Comparison of ENCODE assay signal across 4 fruit fly cellular contexts in the genomic region with DNA sequence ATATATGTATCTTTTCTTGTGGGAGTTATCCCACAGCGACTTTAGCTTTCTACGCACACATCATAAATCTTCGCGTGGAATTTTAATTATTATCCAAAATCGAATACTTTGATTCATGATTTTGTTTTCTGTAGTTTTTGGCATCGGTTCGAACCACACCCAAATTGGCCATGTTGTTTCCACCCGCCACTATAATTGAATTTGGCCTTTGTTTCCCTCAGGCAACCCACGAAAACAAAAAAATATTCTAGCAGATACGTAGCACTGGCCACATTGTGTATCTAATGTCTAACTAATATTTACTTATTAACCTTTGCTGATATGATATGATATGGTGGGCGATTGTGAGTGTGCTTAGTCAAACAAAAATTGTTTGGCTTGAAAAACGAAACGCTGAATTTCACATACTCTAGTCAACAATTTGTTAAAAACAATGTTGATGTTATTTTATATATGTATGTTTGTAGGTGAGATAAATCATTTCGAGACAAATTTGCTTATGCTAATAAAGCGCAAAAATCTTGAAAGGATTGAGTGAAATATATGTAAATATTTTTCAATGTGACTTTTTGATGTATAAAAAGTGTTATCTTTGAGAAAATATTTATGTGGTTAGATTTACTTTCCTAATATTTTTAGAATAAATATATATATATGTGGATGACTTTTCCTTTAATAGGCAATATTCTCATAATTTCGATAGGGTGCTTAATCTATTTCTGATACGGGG.
A peak's percentile ranks its signal among the peaks of the same experiment; 100 is the strongest.
TF ChIP-seq lines count a peak whose summit lies in the region.

No protein-coding gene starts in this region.

- TF ChIP-seq CTCF in whole organism, embryonic (GFP tag; optimal IDR thresholded peaks at IDR 0.05; lab: Kevin White, UChicago), result no peak

TF ChIP-seq in whole organism, adult, 20 proteins besides CTCF, POLR2A, EP300 and RAD21:
- TF ChIP-seq Crg-1 (GFP tag; optimal IDR thresholded peaks at IDR 0.05; lab: Kevin White, UChicago), result no peak
- peak; percentile 10 for TF ChIP-seq CG11617 (GFP tag; optimal IDR thresholded peaks at IDR 0.05; lab: Kevin White, UChicago)
- no peak for TF ChIP-seq bab1 (GFP tag; optimal IDR thresholded peaks at IDR 0.05; lab: Kevin White, UChicago)
- TF ChIP-seq kay (GFP tag; lab: Kevin White, UChicago; ENCODE audit: borderline replicate concordance), result peak; percentile 77

TF ChIP-seq in whole organism, embryonic, 481 proteins besides CTCF, POLR2A, EP300 and RAD21 (continues in another document):
- TF ChIP-seq B-H1 (GFP tag; IDR thresholded peaks at IDR 0.05; lab: Robert Waterston, UW), result no peak
- TF ChIP-seq fd102C (GFP tag; optimal IDR thresholded peaks at IDR 0.05; lab: Kevin White, UChicago), result no peak
- TF ChIP-seq Ets65A (GFP tag; lab: Kevin White, UChicago), result no peak
- TF ChIP-seq CG11093 (GFP tag; IDR thresholded peaks at IDR 0.05; lab: Robert Waterston, UW), result no peak
- no peak for TF ChIP-seq CG2875 (GFP tag; optimal IDR thresholded peaks at IDR 0.05; lab: Kevin White, UChicago)
- no peak for TF ChIP-seq CG10274 (GFP tag; optimal IDR thresholded peaks at IDR 0.05; lab: Kevin White, UChicago)
- TF ChIP-seq CG7372 (GFP tag; IDR thresholded peaks at IDR 0.05; lab: Robert Waterston, UW), result no peak
- no peak for TF ChIP-seq Sry-β (GFP tag; optimal IDR thresholded peaks at IDR 0.05; lab: Kevin White, UChicago)
- TF ChIP-seq Oli (tag; optimal IDR thresholded peaks at IDR 0.05; lab: Kevin White, UChicago), result peak; percentile 41
- no peak for TF ChIP-seq fu2 (GFP tag; optimal IDR thresholded peaks at IDR 0.05; lab: Kevin White, UChicago)
- no peak for TF ChIP-seq kay (GFP tag; optimal IDR thresholded peaks at IDR 0.05; lab: Kevin White, UChicago)
- TF ChIP-seq pnt (GFP tag; optimal IDR thresholded peaks at IDR 0.05; lab: Kevin White, UChicago), result no peak
- TF ChIP-seq Hr39 (optimal IDR thresholded peaks at IDR 0.05; lab: Kevin White, UChicago), result no peak
- no peak for TF ChIP-seq CG2889 (GFP tag; IDR thresholded peaks at IDR 0.05; lab: Robert Waterston, UW)
- TF ChIP-seq Xrp1 (GFP tag; IDR thresholded peaks at IDR 0.05; lab: Robert Waterston, UW), result 0 out of 2 replicates have a peak, but pooled peaks have one; percentile 16
- no peak for TF ChIP-seq D (optimal IDR thresholded peaks at IDR 0.05; lab: Kevin White, UChicago)
- peak; percentile 22 for TF ChIP-seq D (GFP tag; optimal IDR thresholded peaks at IDR 0.05; lab: Kevin White, UChicago)
- no peak for TF ChIP-seq sna (GFP tag; IDR thresholded peaks at IDR 0.05; lab: Robert Waterston, UW; ENCODE audit: partially characterized antibody)
- TF ChIP-seq CG10431 (GFP tag; optimal IDR thresholded peaks at IDR 0.05; lab: Kevin White, UChicago), result no peak
- peak; percentile 40 for TF ChIP-seq CrebB (tag; optimal IDR thresholded peaks at IDR 0.05; lab: Kevin White, UChicago)
- no peak for TF ChIP-seq Atf6 (GFP tag; IDR thresholded peaks at IDR 0.05; lab: Robert Waterston, UW)
- no peak for TF ChIP-seq CG8944 (GFP tag; optimal IDR thresholded peaks at IDR 0.05; lab: Kevin White, UChicago)
- TF ChIP-seq Hr3 (GFP tag; optimal IDR thresholded peaks at IDR 0.05; lab: Kevin White, UChicago), result peak; percentile 28
- TF ChIP-seq CG14050 (GFP tag; IDR thresholded peaks at IDR 0.05; lab: Robert Waterston, UW), result no peak
- TF ChIP-seq CG15514 (GFP tag; optimal IDR thresholded peaks at IDR 0.05; lab: Kevin White, UChicago), result no peak
- no peak for TF ChIP-seq cg (GFP tag; optimal IDR thresholded peaks at IDR 0.05; lab: Kevin White, UChicago)
- no peak for TF ChIP-seq stwl (tag; optimal IDR thresholded peaks at IDR 0.05; lab: Kevin White, UChicago)
- TF ChIP-seq zf30C (GFP tag; optimal IDR thresholded peaks at IDR 0.05; lab: Kevin White, UChicago), result no peak

TF ChIP-seq in whole organism, prepupa, 60 proteins besides CTCF, POLR2A, EP300 and RAD21:
- peak; percentile 21 for TF ChIP-seq Eip78C (GFP tag; lab: Kevin White, UChicago)
- TF ChIP-seq cyc (GFP tag; optimal IDR thresholded peaks at IDR 0.05; lab: Kevin White, UChicago), result no peak
- no peak for TF ChIP-seq Hr39 (GFP tag; optimal IDR thresholded peaks at IDR 0.05; lab: Kevin White, UChicago)
- peak; percentile 56 for TF ChIP-seq svp (GFP tag; lab: Kevin White, UChicago)
- TF ChIP-seq fkh (GFP tag; optimal IDR thresholded peaks at IDR 0.05; lab: Kevin White, UChicago), result peak; percentile 90

TF ChIP-seq in whole organism, wandering third instar larva, 38 proteins besides CTCF, POLR2A, EP300 and RAD21:
- TF ChIP-seq Mio (GFP tag; optimal IDR thresholded peaks at IDR 0.05; lab: Kevin White, UChicago) (no peak), Myc (optimal IDR thresholded peaks at IDR 0.05; lab: Kevin White, UChicago) (no peak), lola (GFP tag; optimal IDR thresholded peaks at IDR 0.05; lab: Kevin White, UChicago) (no peak), Jra (GFP tag; optimal IDR thresholded peaks at IDR 0.05; lab: Kevin White, UChicago) (no peak), HLH106 (tag; optimal IDR thresholded peaks at IDR 0.05; lab: Kevin White, UChicago) (no peak), Hr83 (GFP tag; optimal IDR thresholded peaks at IDR 0.05; lab: Kevin White, UChicago; ENCODE audit: poor library complexity, severe bottlenecking) (no peak), dl (GFP tag; optimal IDR thresholded peaks at IDR 0.05; lab: Kevin White, UChicago; ENCODE audit: insufficient read depth in 1 of 2, partially characterized antibody in 2 of 2) (no peak), rgr (GFP tag; optimal IDR thresholded peaks at IDR 0.05; lab: Kevin White, UChicago) (peak; percentile 7), CG32264 (GFP tag; optimal IDR thresholded peaks at IDR 0.05; lab: Kevin White, UChicago) (no peak), GATAd (GFP tag; optimal IDR thresholded peaks at IDR 0.05; lab: Kevin White, UChicago) (no peak), sage (GFP tag; optimal IDR thresholded peaks at IDR 0.05; lab: Kevin White, UChicago) (no peak), woc (GFP tag; optimal IDR thresholded peaks at IDR 0.05; lab: Kevin White, UChicago) (no peak), usp (GFP tag; optimal IDR thresholded peaks at IDR 0.05; lab: Kevin White, UChicago) (no peak), Hnf4 (GFP tag; optimal IDR thresholded peaks at IDR 0.05; lab: Kevin White, UChicago) (no peak), psq (GFP tag; optimal IDR thresholded peaks at IDR 0.05; lab: Kevin White, UChicago) (peak; percentile 4), foxo (GFP tag; optimal IDR thresholded peaks at IDR 0.05; lab: Kevin White, UChicago) (peak in 1 of 2 experiments; percentile 12), tai (GFP tag; optimal IDR thresholded peaks at IDR 0.05; lab: Kevin White, UChicago) (no peak), Vsx2 (GFP tag; optimal IDR thresholded peaks at IDR 0.05; lab: Kevin White, UChicago; ENCODE audit: partially characterized antibody) (no peak), OdsH (GFP tag; optimal IDR thresholded peaks at IDR 0.05; lab: Kevin White, UChicago) (peak; percentile 38), h (GFP tag; optimal IDR thresholded peaks at IDR 0.05; lab: Kevin White, UChicago) (no peak), Sp1 (GFP tag; optimal IDR thresholded peaks at IDR 0.05; lab: Kevin White, UChicago) (no peak), CrebA (GFP tag; optimal IDR thresholded peaks at IDR 0.05; lab: Kevin White, UChicago; ENCODE audit: borderline replicate concordance) (no peak), Dif (GFP tag; optimal IDR thresholded peaks at IDR 0.05; lab: Kevin White, UChicago; ENCODE audit: partially characterized antibody) (no peak), brk (GFP tag; optimal IDR thresholded peaks at IDR 0.05; lab: Kevin White, UChicago) (no peak), dmrt93B (GFP tag; optimal IDR thresholded peaks at IDR 0.05; lab: Kevin White, UChicago) (no peak), Rel (GFP tag; optimal IDR thresholded peaks at IDR 0.05; lab: Kevin White, UChicago) (no peak), Rel (tag; optimal IDR thresholded peaks at IDR 0.05; lab: Kevin White, UChicago) (no peak), Abd-B (GFP tag; optimal IDR thresholded peaks at IDR 0.05; lab: Kevin White, UChicago) (no peak)
